Worm (Caenorhabditis elegans) whole organism, L4 larva: ENCODE data around the gene K05F1.13.

ENCODE experiments used
- F10B5.3 ChIP-seq: sonication (generic microtip); optimal IDR thresholded peaks from 2 replicates; lab custom pipeline; 2016; ENCODE audit warnings: mild to moderate bottlenecking, missing genetic modification characterization, missing compliant biosample characterization
- F44E2.7 ChIP-seq: fragments of 200-800 bp; sonication (Bioruptor generic); IDR thresholded peaks from 2 replicates; pipeline ENCODE4 v2.1.2; 2022; ENCODE audit warnings: missing genetic modification characterization, missing compliant biosample characterization
- F49E8.2 ChIP-seq: sonication (generic microtip); optimal IDR thresholded peaks from 2 replicates; lab custom pipeline; 2016; ENCODE audit warnings: missing compliant biosample characterization, mild to moderate bottlenecking, missing genetic modification characterization, borderline replicate concordance
- T20F7.1 ChIP-seq: fragments of 200-800 bp; sonication (Bioruptor generic); optimal IDR thresholded peaks from 2 replicates; lab custom pipeline; 2018; ENCODE audit warnings: mild to moderate bottlenecking, missing genetic modification characterization, missing compliant biosample characterization
- T26A8.4 ChIP-seq: fragments of 200-800 bp; sonication (Bioruptor generic); IDR thresholded peaks from 2 replicates; pipeline ENCODE4 v1.3.6; 2022; ENCODE audit warnings: missing genetic modification characterization, missing compliant biosample characterization
- Y48G9A.11 ChIP-seq: fragments of 200-800 bp; sonication (Bioruptor generic); IDR thresholded peaks from 2 replicates; pipeline ENCODE4 v1.3.6; 2022; ENCODE audit warnings: missing genetic modification reagents, missing genetic modification characterization, missing compliant biosample characterization
- Y5F2A.4 ChIP-seq: fragments of 200-800 bp; sonication (Bioruptor generic); optimal IDR thresholded peaks from 2 replicates; lab custom pipeline; 2018; ENCODE audit warnings: mild to moderate bottlenecking, missing genetic modification characterization, missing compliant biosample characterization
- Y75B8A.6 ChIP-seq: fragments of 200-800 bp; sonication (Bioruptor generic); IDR thresholded peaks from 2 replicates; pipeline ENCODE4 v1.3.6; 2022; ENCODE audit warnings: missing genetic modification reagents, missing genetic modification characterization, missing compliant biosample characterization
- ZK337.2 ChIP-seq: fragments of 200-800 bp; sonication (Bioruptor generic); IDR thresholded peaks from 2 replicates; pipeline ENCODE4 v1.3.6; 2022; ENCODE audit warnings: missing genetic modification reagents, missing genetic modification characterization, missing compliant biosample characterization
- aha-1 ChIP-seq: fragments of 150-350 bp; peaks from one replicate; lab custom pipeline; 2014; ENCODE audit warnings: missing biosample characterization, missing genetic modification characterization
- ceh-28 ChIP-seq: fragments of 150-350 bp; optimal IDR thresholded peaks from 2 replicates; lab custom pipeline; 2014; ENCODE audit warnings: missing biosample characterization, missing genetic modification reagents, missing genetic modification characterization
- ceh-44 ChIP-seq: fragments of 200-800 bp; sonication (Bioruptor generic); IDR thresholded peaks from 2 replicates; pipeline ENCODE4 v1.3.6; 2022; ENCODE audit warnings: missing genetic modification reagents, missing genetic modification characterization, missing compliant biosample characterization
- ces-1 ChIP-seq: fragments of 150-350 bp; sonication (generic microtip); optimal IDR thresholded peaks from 4 replicates; lab custom pipeline; 2014; ENCODE audit warnings: missing biosample characterization, missing genetic modification reagents, missing genetic modification characterization
- cey-2 ChIP-seq: sonication (generic microtip); optimal IDR thresholded peaks from 3 replicates; lab custom pipeline; 2017; ENCODE audit warnings: missing genetic modification characterization, mild to moderate bottlenecking, missing compliant biosample characterization, antibody characterized with exemption, borderline replicate concordance; ENCODE audit not compliant: insufficient read depth
- daf-16 ChIP-seq, 3 experiments: sonication (generic microtip); optimal IDR thresholded peaks; 2 replicates each; lab custom pipeline; 2016 to 2017; ENCODE audit warnings: missing genetic modification characterization in 3 of 3, missing genetic modification reagents in 3 of 3, mild to moderate bottlenecking in 2 of 3, missing compliant biosample characterization in 2 of 3, missing biosample characterization in 1 of 3, moderate library complexity in 1 of 3
- egl-27 ChIP-seq: sonication (generic microtip); optimal IDR thresholded peaks from 3 replicates; lab custom pipeline; 2017; ENCODE audit warnings: missing biosample characterization, missing genetic modification reagents, missing genetic modification characterization
- hlh-11 ChIP-seq: fragments of 200-800 bp; sonication (Bioruptor generic); optimal IDR thresholded peaks from 2 replicates; lab custom pipeline; 2018; ENCODE audit warnings: mild to moderate bottlenecking, missing genetic modification characterization, missing compliant biosample characterization
- lin-13 ChIP-seq: fragments of 150-350 bp; optimal IDR thresholded peaks from 2 replicates; lab custom pipeline; 2014; ENCODE audit warnings: missing biosample characterization, missing genetic modification reagents, missing genetic modification characterization
- lin-15B ChIP-seq: fragments of 150-350 bp; sonication (generic microtip); optimal IDR thresholded peaks from 3 replicates; lab custom pipeline; 2014; ENCODE audit warnings: missing biosample characterization, missing genetic modification characterization
- lin-29 ChIP-seq: fragments of 200-800 bp; sonication (Bioruptor generic); IDR thresholded peaks from 2 replicates; pipeline ENCODE4 v1.3.6; 2022; ENCODE audit warnings: missing genetic modification reagents, missing genetic modification characterization, missing compliant biosample characterization
- lin-39 ChIP-seq: fragments of 150-350 bp; optimal IDR thresholded peaks from 2 replicates; lab custom pipeline; 2014; ENCODE audit warnings: missing biosample characterization, missing genetic modification reagents, missing genetic modification characterization
- lir-3 ChIP-seq: sonication (generic microtip); optimal IDR thresholded peaks from 2 replicates; lab custom pipeline; 2016; ENCODE audit warnings: mild to moderate bottlenecking, missing genetic modification characterization, missing compliant biosample characterization
- mep-1 ChIP-seq: fragments of 150-350 bp; sonication (generic microtip); optimal IDR thresholded peaks from 3 replicates; lab custom pipeline; 2014; ENCODE audit warnings: missing biosample characterization, missing genetic modification characterization
- nhr-102 ChIP-seq: sonication (generic microtip); optimal IDR thresholded peaks from 2 replicates; lab custom pipeline; 2016; ENCODE audit warnings: mild to moderate bottlenecking, missing genetic modification characterization, moderate library complexity, missing compliant biosample characterization
- nhr-11 ChIP-seq: fragments of 150-350 bp; optimal IDR thresholded peaks from 2 replicates; lab custom pipeline; 2014; ENCODE audit warnings: missing biosample characterization, missing genetic modification characterization
- nhr-25 ChIP-seq: sonication (generic microtip); optimal IDR thresholded peaks from 2 replicates; lab custom pipeline; 2017; ENCODE audit warnings: missing genetic modification characterization, mild to moderate bottlenecking, missing compliant biosample characterization, antibody characterized with exemption, moderate library complexity, borderline replicate concordance; ENCODE audit not compliant: insufficient read depth
- nhr-6 ChIP-seq: fragments of 150-350 bp; optimal IDR thresholded peaks from 2 replicates; lab custom pipeline; 2014; ENCODE audit warnings: missing biosample characterization, missing genetic modification characterization
- saeg-2 ChIP-seq: fragments of 200-800 bp; sonication (Bioruptor generic); IDR thresholded peaks from 2 replicates; pipeline ENCODE4 v1.3.6; 2022; ENCODE audit warnings: missing genetic modification reagents, missing genetic modification characterization, missing compliant biosample characterization
- spr-1 ChIP-seq: sonication (generic microtip); optimal IDR thresholded peaks from 2 replicates; lab custom pipeline; 2016; ENCODE audit warnings: mild to moderate bottlenecking, missing genetic modification characterization, missing compliant biosample characterization
- spr-3 ChIP-seq: fragments of 200-800 bp; sonication (Bioruptor generic); optimal IDR thresholded peaks from 2 replicates; lab custom pipeline; 2018; ENCODE audit warnings: mild to moderate bottlenecking, missing genetic modification characterization, missing compliant biosample characterization
- tag-97 ChIP-seq: fragments of 200-800 bp; sonication (Bioruptor generic); IDR thresholded peaks from 2 replicates; pipeline ENCODE4 v1.3.6; 2022; ENCODE audit warnings: missing genetic modification characterization, missing compliant biosample characterization
- unc-62 ChIP-seq, 3 experiments: fragments of 150-350 bp in 1 of 3; sonication (generic microtip); optimal IDR thresholded peaks in 2 of 3; peaks in 1 of 3; 1 replicate in 1 of 3; 2 replicates in 2 of 3; lab custom pipeline; 2014 to 2017; ENCODE audit warnings: missing biosample characterization in 3 of 3, missing genetic modification characterization in 3 of 3, missing genetic modification reagents in 3 of 3, missing genotype in 1 of 3
- zag-1 ChIP-seq: fragments of 150-350 bp; optimal IDR thresholded peaks from 2 replicates; lab custom pipeline; 2014; ENCODE audit warnings: missing biosample characterization, missing genetic modification characterization

K05F1.13 gene

DNA sequence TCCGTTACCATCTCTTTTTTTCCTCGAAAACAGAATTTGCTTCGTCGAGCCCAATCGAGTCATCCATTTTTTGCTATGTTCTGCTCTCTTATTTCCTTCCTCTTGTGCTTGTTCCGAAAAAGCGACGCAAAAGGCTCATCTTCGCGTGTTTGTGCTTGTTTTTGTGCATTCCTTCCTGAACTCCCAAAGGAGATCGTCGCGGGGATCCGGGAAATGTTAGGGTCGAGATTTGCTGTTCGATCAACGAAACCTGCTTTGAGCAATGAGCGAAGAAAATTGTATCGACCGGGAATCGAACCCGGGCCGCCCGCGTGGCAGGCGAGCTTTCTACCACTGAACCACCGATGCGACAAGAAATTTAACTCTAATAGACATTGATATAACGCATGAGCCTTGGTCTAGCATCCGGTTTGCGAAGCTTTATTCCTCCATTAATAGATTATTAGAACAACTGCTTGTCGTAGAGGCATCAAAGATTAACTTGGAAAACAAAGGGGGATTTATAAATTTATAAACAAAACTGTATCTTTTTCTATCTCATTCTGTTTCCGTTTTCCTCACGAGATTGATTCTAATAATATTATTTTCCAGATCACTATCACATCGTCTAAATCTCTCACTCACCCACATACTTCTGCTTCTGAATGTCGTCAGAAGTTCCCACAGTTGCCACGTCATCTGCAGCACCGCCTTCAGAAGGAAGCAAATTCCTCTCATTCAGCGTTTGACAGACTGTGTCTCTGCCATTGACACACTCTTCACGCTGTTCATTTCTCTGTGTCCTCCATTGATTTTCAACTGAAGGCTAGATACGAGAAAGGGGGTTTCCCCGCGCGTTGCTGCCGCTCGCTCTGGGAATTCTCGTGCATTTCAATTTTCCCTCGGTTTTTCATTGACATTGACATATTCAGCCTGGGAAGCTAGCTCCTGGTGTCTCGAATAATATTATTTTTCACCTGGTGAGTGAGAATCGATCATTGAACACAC, 6.7 kb upstream of the K05F1.13 start, which contains the start of gene K05F1.6 (continued):
- TF ChIP-seq T26A8.4 (peak; percentile 80), hlh-11 (tag; lab: Kevin White, UChicago) (peak; percentile 61), ceh-44 (GFP tag; lab: Robert Waterston, UW) (peak; percentile 100), nhr-6 (tag; lab: Kevin White, UChicago) (peak; percentile 45), lin-15B (tag; lab: Kevin White, UChicago) (no peak), nhr-25 (tag; lab: Kevin White, UChicago) (no peak), F49E8.2 (tag; lab: Kevin White, UChicago) (peak; percentile 78), mep-1 (tag; lab: Kevin White, UChicago) (peak; percentile 65), aha-1 (tag; lab: Kevin White, UChicago) (peak; percentile 96), spr-1 (tag; lab: Kevin White, UChicago) (peak; percentile 70)

- TF ChIP-seq lir-3 (tag; lab: Kevin White, UChicago) (no peak), unc-62 (GFP tag; optimal IDR thresholded peaks at IDR 0.05 in 1 of 2; lab: Kevin White, UChicago) (peak in 1 of 2 experiments; percentile 92), unc-62 (tag; optimal IDR thresholded peaks at IDR 0.05; lab: Kevin White, UChicago) (no peak)
Measured at ce11 chrII:5785504-5785903, 3.4 kb upstream of the K05F1.13 start.

- no peak for TF ChIP-seq spr-3 (GFP tag; lab: Kevin White, UChicago)
- peak in 1 of 2 experiments; percentile 40 for TF ChIP-seq daf-16 (GFP tag; optimal IDR thresholded peaks at IDR 0.05; lab: Kevin White, UChicago)
- TF ChIP-seq daf-16 (tag; optimal IDR thresholded peaks at IDR 0.05; lab: Kevin White, UChicago), result no peak
- no peak for TF ChIP-seq tag-97 (GFP tag; lab: Robert Waterston, UW)
- no peak for TF ChIP-seq F10B5.3
- TF ChIP-seq F49E8.2 (tag; lab: Kevin White, UChicago), result no peak
- TF ChIP-seq F44E2.7 (GFP tag; lab: Robert Waterston, UW), result no peak
- no peak for TF ChIP-seq zag-1 (tag; lab: Kevin White, UChicago)
- TF ChIP-seq T26A8.4, result no peak
- TF ChIP-seq lir-3 (tag; lab: Kevin White, UChicago), result no peak
- no peak for TF ChIP-seq Y75B8A.6 (GFP tag; lab: Robert Waterston, UW)
- TF ChIP-seq ceh-28, result no peak
- TF ChIP-seq nhr-11 (tag; lab: Kevin White, UChicago), result peak; percentile 59
- TF ChIP-seq ces-1 (GFP tag; lab: Kevin White, UChicago), result no peak
- TF ChIP-seq egl-27 (tag; lab: Kevin White, UChicago), result no peak
- TF ChIP-seq saeg-2 (GFP tag; lab: Robert Waterston, UW), result no peak
- TF ChIP-seq lin-13, result no peak
- no peak for TF ChIP-seq Y48G9A.11 (GFP tag; lab: Robert Waterston, UW)
- no peak for TF ChIP-seq nhr-102 (tag; lab: Kevin White, UChicago)
- TF ChIP-seq ZK337.2, result no peak
- TF ChIP-seq Y5F2A.4, result no peak
- TF ChIP-seq lin-39, result no peak
- TF ChIP-seq T20F7.1 (GFP tag; lab: Kevin White, UChicago), result no peak
- peak; percentile 81 for TF ChIP-seq aha-1 (tag; lab: Kevin White, UChicago)
- no peak for TF ChIP-seq cey-2
- no peak for TF ChIP-seq lin-29 (GFP tag; lab: Robert Waterston, UW)
Measured at ce11 chrII:5790313-5790773, 1.4 kb downstream of the K05F1.13 start, which contains the start of gene lect-2. TSS of gene lect-2 (plus strand) at chrII:5790723.
